Fruit fly (Drosophila melanogaster) whole organism, pupa: ENCODE measurements around the gene Karl.

Source experiments
- CG10348 ChIP-seq: fragments of 200-800 bp; sonication (Bioruptor generic); IDR thresholded peaks from 2 replicates; pipeline ENCODE4 v1.3.6; 2022; ENCODE audit warnings: missing biosample characterization, missing genetic modification characterization
- CG12605 ChIP-seq: fragments of 200-800 bp; sonication (Bioruptor generic); IDR thresholded peaks from 2 replicates; pipeline ENCODE4 v1.3.6; 2022; ENCODE audit warnings: missing biosample characterization, missing genetic modification characterization
- CG13204 ChIP-seq: fragments of 200-800 bp; sonication (Bioruptor generic); optimal IDR thresholded peaks from 2 replicates; lab custom pipeline; 2018; ENCODE audit warnings: missing biosample characterization, mild to moderate bottlenecking, missing genetic modification characterization, moderate library complexity
- CG14655 ChIP-seq: fragments of 200-800 bp; sonication (Bioruptor generic); optimal IDR thresholded peaks from 3 replicates; lab custom pipeline; 2017; ENCODE audit warnings: mild to moderate bottlenecking, missing biosample characterization, missing genetic modification reagents, missing genetic modification characterization
- CG15710 ChIP-seq: fragments of 200-800 bp; sonication (Bioruptor generic); optimal IDR thresholded peaks from 2 replicates; lab custom pipeline; 2018; ENCODE audit warnings: missing biosample characterization, mild to moderate bottlenecking, missing genetic modification characterization, moderate library complexity
- CG17806 ChIP-seq: fragments of 200-800 bp; sonication (Bioruptor generic); optimal IDR thresholded peaks from 2 replicates; lab custom pipeline; 2018; ENCODE audit warnings: missing biosample characterization, mild to moderate bottlenecking, missing genetic modification characterization, moderate library complexity
- CG32121 ChIP-seq: fragments of 200-800 bp; sonication (Bioruptor generic); IDR thresholded peaks from 2 replicates; pipeline ENCODE4 v1.3.6; 2022; ENCODE audit warnings: missing biosample characterization, missing genetic modification characterization
- CG34367 ChIP-seq: fragments of 200-800 bp; sonication (Bioruptor generic); optimal IDR thresholded peaks from 2 replicates; lab custom pipeline; 2018; ENCODE audit warnings: missing biosample characterization, mild to moderate bottlenecking, missing genetic modification characterization
- CG4496 ChIP-seq: fragments of 200-800 bp; sonication (Bioruptor generic); IDR thresholded peaks from 3 replicates; pipeline ENCODE4 v1.3.6; 2022; ENCODE audit warnings: missing biosample characterization, missing genetic modification characterization
- CG8159 ChIP-seq: fragments of 200-800 bp; sonication (Bioruptor generic); optimal IDR thresholded peaks from 3 replicates; lab custom pipeline; 2018; ENCODE audit warnings: missing biosample characterization, mild to moderate bottlenecking, missing genetic modification characterization, moderate library complexity
- CG8301 ChIP-seq: fragments of 200-800 bp; sonication (Bioruptor generic); optimal IDR thresholded peaks from 2 replicates; lab custom pipeline; 2018; ENCODE audit warnings: missing biosample characterization, mild to moderate bottlenecking, missing genetic modification characterization
- CG9948 ChIP-seq: fragments of 200-800 bp; sonication (Bioruptor generic); optimal IDR thresholded peaks from 2 replicates; lab custom pipeline; 2018; ENCODE audit warnings: missing biosample characterization, mild to moderate bottlenecking, missing genetic modification characterization, moderate library complexity
- D1 ChIP-seq: fragments of 200-800 bp; sonication (Bioruptor generic); optimal IDR thresholded peaks from 2 replicates; lab custom pipeline; 2018; ENCODE audit warnings: missing biosample characterization, mild to moderate bottlenecking, missing genetic modification characterization, moderate library complexity
- EcR ChIP-seq: fragments of 200-800 bp; sonication (Bioruptor generic); optimal IDR thresholded peaks from 3 replicates; lab custom pipeline; 2019; ENCODE audit warnings: missing biosample characterization, missing genetic modification characterization, mild to moderate bottlenecking, moderate library complexity, missing genetic modification reagents
- Ets98B ChIP-seq: fragments of 200-800 bp; sonication (Bioruptor generic); IDR thresholded peaks from 2 replicates; pipeline ENCODE4 v1.3.6; 2022; ENCODE audit warnings: missing biosample characterization, missing genetic modification characterization
- Pif1A ChIP-seq: fragments of 200-800 bp; sonication (Bioruptor generic); optimal IDR thresholded peaks from 3 replicates; lab custom pipeline; 2016; ENCODE audit warnings: missing biosample characterization, missing genetic modification characterization
- Pif1B ChIP-seq: fragments of 200-800 bp; sonication (Bioruptor generic); optimal IDR thresholded peaks from 3 replicates; lab custom pipeline; 2016; ENCODE audit warnings: missing biosample characterization, missing genetic modification characterization
- Snoo ChIP-seq: fragments of 200-800 bp; sonication (Bioruptor generic); optimal IDR thresholded peaks from 3 replicates; lab custom pipeline; 2017; ENCODE audit warnings: missing biosample characterization, mild to moderate bottlenecking, missing genetic modification characterization, inconsistent platforms
- fd96Ca ChIP-seq: fragments of 200-800 bp; sonication (Bioruptor generic); IDR thresholded peaks from 3 replicates; pipeline ENCODE4 v1.3.6; 2022; ENCODE audit warnings: missing biosample characterization, missing genetic modification characterization
- gl ChIP-seq: fragments of 200-800 bp; sonication (Bioruptor generic); optimal IDR thresholded peaks from 2 replicates; lab custom pipeline; 2018; ENCODE audit warnings: missing biosample characterization, mild to moderate bottlenecking, missing genetic modification characterization
- rn ChIP-seq: fragments of 200-800 bp; sonication (Bioruptor generic); IDR thresholded peaks from 2 replicates; pipeline ENCODE4 v1.3.6; 2022; ENCODE audit warnings: missing biosample characterization, missing genetic modification characterization

Karl gene

dm6 chrX:11806867-11807747, 19.9 kb downstream of the Karl start, which contains the start of gene Hsc70-3:
TSS of gene Hsc70-3 (minus strand) at chrX:11807117.
- TF ChIP-seq CG9948 (tag; lab: Kevin White, UChicago) (no peak), EcR (GFP tag; lab: Kevin White, UChicago) (peak; percentile 31), Ets98B (peak; percentile 52), CG32121 (no peak), CG15710 (tag; lab: Kevin White, UChicago) (no peak), CG14655 (GFP tag; lab: Kevin White, UChicago) (peak; percentile 5), CG13204 (GFP tag; lab: Kevin White, UChicago) (no peak), CG10348 (GFP tag; lab: Robert Waterston, UW) (no peak), rn (GFP tag; lab: Robert Waterston, UW) (no peak), CG4496 (GFP tag; lab: Robert Waterston, UW) (peak; percentile 45; the same call in 1 of the 3 replicates), fd96Ca (GFP tag; lab: Robert Waterston, UW) (no peak; the same call in 2 of the 3 replicates), CG12605 (GFP tag; lab: Robert Waterston, UW) (peak; percentile 42; the same call in 1 of the 2 replicates), CG34367 (tag; lab: Kevin White, UChicago) (no peak), D1 (no peak), Pif1B (GFP tag; lab: Kevin White, UChicago) (peak; percentile 44), CG8159 (tag; lab: Kevin White, UChicago) (no peak), CG8301 (tag; lab: Kevin White, UChicago) (no peak), gl (peak; percentile 7), Snoo (tag; lab: Kevin White, UChicago) (peak; percentile 4), CG17806 (tag; lab: Kevin White, UChicago) (no peak), Pif1A (GFP tag; lab: Kevin White, UChicago) (peak; percentile 37)

dm6 chrX:11812828-11813227, 25.6 kb downstream of the Karl start:
- TF ChIP-seq CG17806 (tag; lab: Kevin White, UChicago) (no peak), gl (no peak), CG34367 (tag; lab: Kevin White, UChicago) (no peak), CG14655 (GFP tag; lab: Kevin White, UChicago) (no peak), CG8159 (tag; lab: Kevin White, UChicago) (no peak)

- TF ChIP-seq CG32121 (no peak), CG34367 (tag; lab: Kevin White, UChicago) (no peak), EcR (GFP tag; lab: Kevin White, UChicago) (peak; percentile 26), gl (no peak), Pif1A (GFP tag; lab: Kevin White, UChicago) (no peak), CG8301 (tag; lab: Kevin White, UChicago) (no peak)
Measured at dm6 chrX:11813721-11814161, 26.6 kb downstream of the Karl start.

- TF ChIP-seq rn (GFP tag; lab: Robert Waterston, UW) (no peak), CG14655 (GFP tag; lab: Kevin White, UChicago) (peak; percentile 1), Snoo (tag; lab: Kevin White, UChicago) (no peak), gl (no peak), CG4496 (GFP tag; lab: Robert Waterston, UW) (peak; percentile 33; the same call in 1 of the 3 replicates)
- TF ChIP-seq, all 21 proteins: peak for 2
Measured at dm6 chrX:11815356-11816270, 28.4 kb downstream of the Karl start.

dm6 chrX:11816434-11816948, 29.3 kb downstream of the Karl start, which contains the start of the genes CG1578 and rudhira:
TSS of gene CG1578 (minus strand) at chrX:11816551.
TSS of gene rudhira (plus strand) at chrX:11816898.
- TF ChIP-seq D1 (no peak), CG10348 (GFP tag; lab: Robert Waterston, UW) (no peak), CG12605 (GFP tag; lab: Robert Waterston, UW) (no peak), CG8159 (tag; lab: Kevin White, UChicago) (no peak), CG32121 (no peak), CG8301 (tag; lab: Kevin White, UChicago) (no peak), gl (no peak), Snoo (tag; lab: Kevin White, UChicago) (no peak), CG9948 (tag; lab: Kevin White, UChicago) (no peak), CG4496 (GFP tag; lab: Robert Waterston, UW) (no peak), rn (GFP tag; lab: Robert Waterston, UW) (no peak), CG13204 (GFP tag; lab: Kevin White, UChicago) (no peak)
